Worm (Caenorhabditis elegans): ENCODE measurements around the gene ccar-1.
A peak's percentile ranks its signal among the peaks of the same experiment; 100 is the strongest.

The ccar-1 gene

DNA sequence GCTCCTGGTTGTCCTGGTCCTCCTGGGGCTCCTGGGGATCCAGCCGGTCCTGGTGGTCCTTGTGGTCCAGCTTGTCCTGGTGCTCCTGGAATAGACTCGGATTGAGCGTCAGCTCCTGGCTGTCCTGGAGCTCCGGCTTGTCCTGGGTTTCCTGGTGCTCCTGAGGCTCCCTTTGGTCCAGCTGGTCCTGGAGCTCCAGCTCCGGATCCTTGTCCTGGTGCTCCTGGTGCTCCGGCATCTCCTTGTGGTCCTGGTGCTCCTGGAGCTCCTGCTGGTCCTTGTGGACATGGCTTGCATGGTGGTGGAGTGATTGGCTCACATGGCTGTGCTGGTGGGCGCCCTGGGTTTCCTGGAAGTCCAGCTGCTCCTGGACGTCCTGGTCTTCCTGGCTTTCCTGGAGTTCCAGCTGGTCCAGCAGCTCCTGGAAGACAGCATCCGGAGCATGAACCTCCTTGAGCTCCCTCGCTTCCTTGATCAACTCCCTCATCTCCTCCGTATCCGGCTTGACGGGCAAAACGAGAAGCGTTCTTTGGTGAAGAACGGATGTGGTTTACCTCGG lies 27.3 kb downstream of the ccar-1 start (continued):
- TF ChIP-seq rbr-2 (tag; optimal IDR thresholded peaks at IDR 0.05) (peak; percentile 28), lin-13 (GFP tag; optimal IDR thresholded peaks at IDR 0.05) (no peak), php-3 (GFP tag; IDR thresholded peaks at IDR 0.05) (0 out of 2 replicates have a peak, but pooled peaks have one; percentile 33), Y48G9A.11 (GFP tag; IDR thresholded peaks at IDR 0.05) (no peak), fkh-10 (GFP tag; optimal IDR thresholded peaks at IDR 0.05) (no peak), daf-12 (tag; optimal IDR thresholded peaks at IDR 0.05) (no peak), ctbp-1 (GFP tag; IDR thresholded peaks at IDR 0.05) (no peak), mxl-2 (GFP tag; conservative IDR thresholded peaks at IDR 0.05) (no peak), aha-1 (tag) (no peak)

DNA sequence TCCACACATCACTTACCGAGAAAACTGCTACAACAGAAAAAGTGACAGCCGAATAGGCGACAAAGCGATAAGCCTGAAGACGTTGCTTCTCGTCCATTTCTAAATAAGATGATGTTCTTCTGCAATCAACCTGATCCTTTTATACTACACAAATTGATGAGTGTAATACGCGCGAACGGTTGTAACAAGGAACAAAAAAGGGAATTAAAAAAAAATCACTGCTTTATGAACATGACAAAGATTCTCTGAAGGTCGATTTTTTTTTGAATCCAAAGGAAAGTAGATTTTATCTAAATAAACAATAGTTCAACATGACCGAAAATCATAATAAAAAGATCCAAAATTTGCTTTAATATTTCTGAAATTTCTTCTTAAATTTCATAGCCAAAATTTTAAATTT lies 27.9 kb downstream of the ccar-1 start, which contains the start of gene col-133:
TSS of gene col-133 (minus strand) at position 101 of the 400 bp plus-strand sequence.
- no peak for TF ChIP-seq F44E2.7 (GFP tag; IDR thresholded peaks at IDR 0.05)
- TF ChIP-seq daf-12 (tag; optimal IDR thresholded peaks at IDR 0.05), result no peak
- TF ChIP-seq egl-43 (GFP tag; IDR thresholded peaks at IDR 0.05), result no peak
- no peak for TF ChIP-seq zfp-3 (GFP tag; conservative IDR thresholded peaks at IDR 0.05)
- no peak for TF ChIP-seq nhr-237 (tag; optimal IDR thresholded peaks at IDR 0.05)
- no peak for TF ChIP-seq unc-62 (GFP tag; optimal IDR thresholded peaks at IDR 0.05 in 1 of 2)
- no peak for TF ChIP-seq unc-62 (tag; optimal IDR thresholded peaks at IDR 0.05)
- TF ChIP-seq unc-130 (GFP tag; optimal IDR thresholded peaks at IDR 0.05), result no peak
- no peak for TF ChIP-seq zip-11 (GFP tag; IDR thresholded peaks at IDR 0.05)
- no peak for TF ChIP-seq lsy-2 (tag; optimal IDR thresholded peaks at IDR 0.05)
- no peak for TF ChIP-seq nhr-102 (tag; optimal IDR thresholded peaks at IDR 0.05)
- no peak for TF ChIP-seq Y105C5A.15 (GFP tag; IDR thresholded peaks at IDR 0.05)

DNA sequence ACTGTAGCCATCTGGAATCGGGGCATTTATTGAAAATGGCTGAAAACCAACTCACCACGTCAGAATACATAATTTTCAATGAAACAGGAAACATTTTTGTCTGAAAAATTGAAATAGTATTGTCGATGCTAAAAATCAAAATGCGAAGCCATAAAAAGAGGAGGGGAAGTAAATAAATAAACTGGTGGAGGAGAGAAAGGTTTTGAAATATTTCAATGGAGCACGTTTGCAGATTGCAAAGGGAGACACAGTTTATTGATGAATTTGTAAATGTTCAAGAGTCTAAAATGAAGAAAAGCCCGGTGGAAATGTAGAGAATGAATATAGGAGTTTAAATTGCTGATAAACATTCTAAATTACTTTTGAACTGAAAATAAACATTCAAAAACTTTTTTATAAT lies 31.7 kb downstream of the ccar-1 start, which contains the start of gene F52B11.5:
TSS of gene F52B11.5 (minus strand) at position 178 of the 400 bp plus-strand sequence.
- TF ChIP-seq fos-1 (tag; optimal IDR thresholded peaks at IDR 0.05), result no peak
- peak; percentile 37 for TF ChIP-seq pqm-1 (tag; optimal IDR thresholded peaks at IDR 0.05)
- TF ChIP-seq dve-1 (tag; optimal IDR thresholded peaks at IDR 0.05; ENCODE audit: insufficient read depth), result peak; percentile 39
- TF ChIP-seq aly-2 (tag; optimal IDR thresholded peaks at IDR 0.05), result no peak
- TF ChIP-seq sdz-12 (GFP tag; optimal IDR thresholded peaks at IDR 0.05), result no peak
- peak; percentile 52 for TF ChIP-seq nhr-6 (tag; optimal IDR thresholded peaks at IDR 0.05)
- no peak for TF ChIP-seq ceh-28 (tag; optimal IDR thresholded peaks at IDR 0.05)
- no peak for TF ChIP-seq nhr-25 (tag; optimal IDR thresholded peaks at IDR 0.05; ENCODE audit: borderline replicate concordance, insufficient read depth)
- 0 out of 2 replicates have a peak, but pooled peaks have one; percentile 24 for TF ChIP-seq php-3 (GFP tag; IDR thresholded peaks at IDR 0.05)
- TF ChIP-seq ceh-20 (GFP tag; IDR thresholded peaks at IDR 0.05), result no peak
- no peak for TF ChIP-seq Y48G9A.11 (GFP tag; IDR thresholded peaks at IDR 0.05)
- TF ChIP-seq dpl-1 (GFP tag; optimal IDR thresholded peaks at IDR 0.05), result peak; percentile 26
- TF ChIP-seq unc-39 (tag; optimal IDR thresholded peaks at IDR 0.05), result no peak
- no peak for TF ChIP-seq daf-16 (GFP tag; optimal IDR thresholded peaks at IDR 0.05)
- peak; percentile 74 for TF ChIP-seq daf-16 (tag; optimal IDR thresholded peaks at IDR 0.05)
- peak; percentile 28 for TF ChIP-seq nhr-28 (tag; optimal IDR thresholded peaks at IDR 0.05)
- TF ChIP-seq lin-38 (GFP tag; IDR thresholded peaks at IDR 0.05), result peak; percentile 43; the same call in 1 of the 2 replicates
- TF ChIP-seq nhr-77 (tag; optimal IDR thresholded peaks at IDR 0.05), result peak; percentile 39

DNA sequence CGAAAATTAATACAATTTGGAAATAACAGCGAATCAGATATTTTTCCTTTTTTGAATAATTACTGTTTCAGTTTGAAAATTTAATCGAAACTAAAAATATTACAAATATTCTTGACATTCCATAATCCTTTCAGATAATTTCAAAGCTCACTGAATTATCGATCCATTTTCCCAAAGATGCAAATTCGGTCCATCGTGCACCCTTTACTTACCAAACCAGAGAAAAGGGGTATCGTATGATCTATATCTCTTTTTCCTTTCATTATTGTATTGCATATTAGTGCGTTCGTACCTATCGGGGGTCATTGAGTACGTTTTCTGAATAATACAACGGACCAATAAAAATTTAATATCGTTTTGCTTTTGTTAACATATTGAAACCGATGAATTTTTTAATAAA lies 33.4 kb downstream of the ccar-1 start:
- no peak for TF ChIP-seq aha-1 (tag)
- TF ChIP-seq unc-130 (GFP tag; optimal IDR thresholded peaks at IDR 0.05), result no peak
- no peak for TF ChIP-seq mes-2 (tag; optimal IDR thresholded peaks at IDR 0.05; ENCODE audit: poor library complexity, severe bottlenecking)
- no peak for TF ChIP-seq ZK337.2 (GFP tag; IDR thresholded peaks at IDR 0.05)
- no peak for TF ChIP-seq daf-19 (GFP tag; conservative IDR thresholded peaks at IDR 0.05)
- no peak for TF ChIP-seq ceh-28 (tag; optimal IDR thresholded peaks at IDR 0.05)
- no peak for TF ChIP-seq pha-4 (GFP tag; IDR thresholded peaks at IDR 0.05)
- no peak for TF ChIP-seq pha-4 (tag; optimal IDR thresholded peaks at IDR 0.05)
- TF ChIP-seq set-16 (GFP tag; IDR thresholded peaks at IDR 0.05), result no peak
- no peak for TF ChIP-seq madf-9 (GFP tag; conservative IDR thresholded peaks at IDR 0.05)
- no peak for TF ChIP-seq unc-39 (tag; optimal IDR thresholded peaks at IDR 0.05)
- no peak for TF ChIP-seq spr-1 (tag; optimal IDR thresholded peaks at IDR 0.05)
- TF ChIP-seq F37D6.2 (tag; optimal IDR thresholded peaks at IDR 0.05), result no peak
- TF ChIP-seq snpc-4 (tag; optimal IDR thresholded peaks at IDR 0.05), result no peak
- no peak for TF ChIP-seq mxl-3 (GFP tag; optimal IDR thresholded peaks at IDR 0.05)
